Fruit fly (Drosophila melanogaster): ENCODE measurements around the gene CG7115.

The CG7115 gene

DNA sequence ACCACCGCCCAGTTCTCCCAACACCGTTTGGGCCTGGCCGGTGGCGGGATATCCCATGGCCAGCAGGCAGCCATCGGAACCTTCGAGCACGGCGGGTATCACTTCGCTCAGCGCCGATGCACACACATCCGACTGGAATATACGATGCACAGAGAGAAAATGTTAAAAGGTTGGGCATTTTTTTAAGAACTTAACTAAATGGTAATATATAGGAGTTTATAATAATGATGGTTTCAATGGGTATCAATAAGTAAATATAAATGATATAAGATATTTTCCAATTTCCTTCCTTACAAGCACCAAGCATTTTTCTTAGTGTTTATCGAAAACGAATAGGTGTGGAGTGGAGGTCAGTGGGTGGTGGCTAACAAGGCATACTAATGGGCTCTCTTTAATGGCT is 30.7 kb downstream of the CG7115 start (continued):
- TF ChIP-seq CG30403 (GFP tag; optimal IDR thresholded peaks at IDR 0.05) (peak; percentile 34), ara (GFP tag; IDR thresholded peaks at IDR 0.05) (peak; percentile 40; the same call in 1 of the 2 replicates), Ptx1 (GFP tag; IDR thresholded peaks at IDR 0.05) (0 out of 2 replicates have a peak, but pooled peaks have one; percentile 10), CoRest (tag; optimal IDR thresholded peaks at IDR 0.05) (peak; percentile 31), Ada2b (GFP tag; IDR thresholded peaks at IDR 0.05) (0 out of 2 replicates have a peak, but pooled peaks have one; percentile 16), Mes4 (GFP tag; optimal IDR thresholded peaks at IDR 0.05) (no peak), CG31388 (GFP tag; optimal IDR thresholded peaks at IDR 0.05) (no peak), cwo (GFP tag; optimal IDR thresholded peaks at IDR 0.05) (peak; percentile 31), ssp (GFP tag; IDR thresholded peaks at IDR 0.05) (0 out of 2 replicates have a peak, but pooled peaks have one; percentile 10), Hr39 (optimal IDR thresholded peaks at IDR 0.05) (no peak), crp (GFP tag; optimal IDR thresholded peaks at IDR 0.05) (no peak), CG1602 (GFP tag; optimal IDR thresholded peaks at IDR 0.05) (peak; percentile 1), esg (GFP tag; conservative IDR thresholded peaks at IDR 0.05) (0 out of 2 replicates have a peak, but pooled peaks have one; percentile 8), chn (GFP tag; optimal IDR thresholded peaks at IDR 0.05) (peak; percentile 12), hkb (optimal IDR thresholded peaks at IDR 0.05) (no peak), hkb (GFP tag; IDR thresholded peaks at IDR 0.05) (peak; percentile 38; the same call in 1 of the 2 replicates), CG13775 (GFP tag; optimal IDR thresholded peaks at IDR 0.05) (no peak), Bgb (GFP tag; IDR thresholded peaks at IDR 0.05; ENCODE audit: partially characterized antibody) (no peak), CG17328 (GFP tag; IDR thresholded peaks at IDR 0.05) (peak; percentile 25; the same call in 1 of the 2 replicates), gem (tag; optimal IDR thresholded peaks at IDR 0.05) (peak; percentile 70), exex (tag; optimal IDR thresholded peaks at IDR 0.05) (no peak), Meics (GFP tag; optimal IDR thresholded peaks at IDR 0.05) (peak; percentile 44), CG18599 (GFP tag; optimal IDR thresholded peaks at IDR 0.05) (peak; percentile 57), CG10431 (GFP tag; optimal IDR thresholded peaks at IDR 0.05) (no peak), Dad (GFP tag; optimal IDR thresholded peaks at IDR 0.05) (no peak), dmrt99B (tag; optimal IDR thresholded peaks at IDR 0.05) (peak; percentile 64), Sox100B (GFP tag; optimal IDR thresholded peaks at IDR 0.05) (peak; percentile 8), Atf6 (GFP tag; IDR thresholded peaks at IDR 0.05) (0 out of 2 replicates have a peak, but pooled peaks have one; percentile 14), trem (tag; optimal IDR thresholded peaks at IDR 0.05) (peak; percentile 10), Kr (GFP tag; optimal IDR thresholded peaks at IDR 0.05) (no peak), CG3281 (GFP tag; optimal IDR thresholded peaks at IDR 0.05) (peak; percentile 21), sna (GFP tag; IDR thresholded peaks at IDR 0.05; ENCODE audit: partially characterized antibody) (no peak), CG18476 (GFP tag; optimal IDR thresholded peaks at IDR 0.05) (no peak), org-1 (GFP tag; optimal IDR thresholded peaks at IDR 0.05) (peak; percentile 12), CG12391 (tag; optimal IDR thresholded peaks at IDR 0.05) (peak; percentile 39), Deaf1 (tag; optimal IDR thresholded peaks at IDR 0.05) (peak; percentile 23), CrebB (tag; optimal IDR thresholded peaks at IDR 0.05) (no peak), Blimp-1 (GFP tag; optimal IDR thresholded peaks at IDR 0.05) (peak; percentile 63), zen (tag; optimal IDR thresholded peaks at IDR 0.05) (peak; percentile 22), lilli (GFP tag; optimal IDR thresholded peaks at IDR 0.05) (peak; percentile 13), CG1024 (GFP tag; IDR thresholded peaks at IDR 0.05) (no peak), Med (GFP tag) (peak; percentile 44), CG8924 (tag; optimal IDR thresholded peaks at IDR 0.05) (peak; percentile 34), sens-2 (GFP tag; IDR thresholded peaks at IDR 0.05) (no peak), Fer1 (GFP tag; optimal IDR thresholded peaks at IDR 0.05) (peak; percentile 53), Abd-B (GFP tag; optimal IDR thresholded peaks at IDR 0.05) (peak; percentile 14), ro (GFP tag; IDR thresholded peaks at IDR 0.05) (no peak), CG16815 (GFP tag; optimal IDR thresholded peaks at IDR 0.05) (peak; percentile 19), Oli (tag; optimal IDR thresholded peaks at IDR 0.05) (peak; percentile 31), ATbp (GFP tag; optimal IDR thresholded peaks at IDR 0.05) (peak; percentile 5)
